Worm (Caenorhabditis elegans) whole organism, L4 larva: ENCODE results near the gene Y39G8B.7.

Source experiments
- Y105C5A.15 ChIP-seq: fragments of 200-800 bp; sonication (Bioruptor generic); IDR thresholded peaks from 2 replicates; pipeline ENCODE4 v1.3.6; 2022; ENCODE audit warnings: missing genetic modification characterization, missing compliant biosample characterization
- ZK337.2 ChIP-seq: fragments of 200-800 bp; sonication (Bioruptor generic); IDR thresholded peaks from 2 replicates; pipeline ENCODE4 v1.3.6; 2022; ENCODE audit warnings: missing genetic modification reagents, missing genetic modification characterization, missing compliant biosample characterization
- ceh-28 ChIP-seq: fragments of 150-350 bp; optimal IDR thresholded peaks from 2 replicates; lab custom pipeline; 2014; ENCODE audit warnings: missing biosample characterization, missing genetic modification reagents, missing genetic modification characterization
- ces-1 ChIP-seq: fragments of 150-350 bp; sonication (generic microtip); optimal IDR thresholded peaks from 4 replicates; lab custom pipeline; 2014; ENCODE audit warnings: missing biosample characterization, missing genetic modification reagents, missing genetic modification characterization
- daf-8 ChIP-seq: fragments of 200-800 bp; sonication (Bioruptor generic); IDR thresholded peaks from 2 replicates; pipeline ENCODE4 v1.3.6; 2022; ENCODE audit warnings: missing genetic modification characterization, missing compliant biosample characterization
- fkh-10 ChIP-seq: fragments of 150-350 bp; optimal IDR thresholded peaks from 2 replicates; lab custom pipeline; 2014; ENCODE audit warnings: missing biosample characterization, missing genetic modification reagents, missing genetic modification characterization
- hlh-11 ChIP-seq: fragments of 200-800 bp; sonication (Bioruptor generic); optimal IDR thresholded peaks from 2 replicates; lab custom pipeline; 2018; ENCODE audit warnings: mild to moderate bottlenecking, missing genetic modification characterization, missing compliant biosample characterization
- hlh-30 ChIP-seq: sonication (generic microtip); optimal IDR thresholded peaks from 2 replicates; lab custom pipeline; 2017; ENCODE audit warnings: antibody characterized with exemption, mild to moderate bottlenecking, missing genetic modification characterization, missing compliant biosample characterization; ENCODE audit not compliant: insufficient read depth
- lim-7 ChIP-seq: fragments of 200-800 bp; sonication (Bioruptor generic); IDR thresholded peaks from 2 replicates; pipeline ENCODE4 v1.3.6; 2022; ENCODE audit warnings: missing genetic modification characterization, missing compliant biosample characterization
- mdl-1 ChIP-seq, 2 experiments: fragments of 150-350 bp in 1 of 2; sonication (generic microtip) in 1 of 2; optimal IDR thresholded peaks; 2 replicates each; lab custom pipeline; 2014 to 2017; ENCODE audit warnings: missing biosample characterization in 2 of 2, missing genetic modification characterization in 2 of 2
- nhr-25 ChIP-seq: sonication (generic microtip); optimal IDR thresholded peaks from 2 replicates; lab custom pipeline; 2017; ENCODE audit warnings: missing genetic modification characterization, mild to moderate bottlenecking, missing compliant biosample characterization, antibody characterized with exemption, moderate library complexity, borderline replicate concordance; ENCODE audit not compliant: insufficient read depth
- nhr-76 ChIP-seq: fragments of 150-350 bp; optimal IDR thresholded peaks from 2 replicates; lab custom pipeline; 2014; ENCODE audit warnings: missing biosample characterization, missing genetic modification characterization
- pha-4 ChIP-seq, 2 experiments: fragments of 150-350 bp in 1 of 2; fragments of 200-800 bp in 1 of 2; sonication (Bioruptor generic) in 1 of 2; IDR thresholded peaks in 1 of 2; optimal IDR thresholded peaks in 1 of 2; 2 replicates each; pipeline versions ENCODE4 v1.3.6 to Lab custom; 2014 to 2022; ENCODE audit warnings: missing genetic modification characterization in 2 of 2, missing genetic modification reagents in 2 of 2, missing biosample characterization in 1 of 2, missing compliant biosample characterization in 1 of 2
- unc-62 ChIP-seq, 3 experiments: fragments of 150-350 bp in 1 of 3; sonication (generic microtip); optimal IDR thresholded peaks in 2 of 3; peaks in 1 of 3; 1 replicate in 1 of 3; 2 replicates in 2 of 3; lab custom pipeline; 2014 to 2017; ENCODE audit warnings: missing biosample characterization in 3 of 3, missing genetic modification characterization in 3 of 3, missing genetic modification reagents in 3 of 3, missing genotype in 1 of 3

DNA sequence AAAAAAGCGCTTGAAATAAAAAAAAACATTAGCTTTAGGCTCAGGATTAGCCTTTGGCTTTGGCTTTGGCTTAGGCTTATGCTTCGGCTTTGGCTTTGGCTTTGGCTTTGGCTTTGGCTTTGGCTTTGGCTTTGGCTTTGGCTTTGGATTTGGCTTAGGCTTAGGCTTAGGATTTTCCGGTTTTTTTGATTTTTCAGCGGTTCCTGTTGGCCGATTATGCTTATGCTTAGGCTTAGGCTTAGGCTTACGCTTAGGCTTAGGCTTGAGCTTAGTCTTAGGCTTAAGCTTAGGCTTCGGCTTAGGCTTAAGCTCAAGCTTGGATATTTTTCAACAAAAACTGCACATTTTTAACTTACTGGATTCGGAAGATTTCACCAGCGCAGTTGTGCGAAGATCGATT lies 20.7 kb downstream of the Y39G8B.7 start:
- TF ChIP-seq lim-7 (GFP tag; lab: Robert Waterston, UW): no peak
- no peak for TF ChIP-seq Y105C5A.15 (GFP tag; lab: Robert Waterston, UW)
- TF ChIP-seq pha-4 (GFP tag; IDR thresholded peaks at IDR 0.05; lab: Robert Waterston, UW): no peak
- TF ChIP-seq pha-4 (tag; optimal IDR thresholded peaks at IDR 0.05; lab: Kevin White, UChicago): no peak
- TF ChIP-seq ces-1 (GFP tag; lab: Kevin White, UChicago): no peak
- no peak for TF ChIP-seq mdl-1 (tag; optimal IDR thresholded peaks at IDR 0.05; lab: Kevin White, UChicago)
- TF ChIP-seq unc-62 (GFP tag; optimal IDR thresholded peaks at IDR 0.05 in 1 of 2; lab: Kevin White, UChicago): no peak
- no peak for TF ChIP-seq unc-62 (tag; optimal IDR thresholded peaks at IDR 0.05; lab: Kevin White, UChicago)
- TF ChIP-seq daf-8 (GFP tag; lab: Robert Waterston, UW): no peak
- no peak for TF ChIP-seq nhr-76 (tag; lab: Kevin White, UChicago)
- TF ChIP-seq hlh-11: no peak
- no peak for TF ChIP-seq nhr-25 (tag; lab: Kevin White, UChicago)
- TF ChIP-seq ZK337.2 (GFP tag; lab: Robert Waterston, UW): no peak
- no peak for TF ChIP-seq ceh-28 (tag; lab: Kevin White, UChicago)
- TF ChIP-seq hlh-30 (tag; lab: Kevin White, UChicago): no peak
- TF ChIP-seq fkh-10 (GFP tag; lab: Kevin White, UChicago): no peak
